Fruit fly (Drosophila melanogaster) whole organism, embryonic: ENCODE measurements around the gene CG14079.

Experiments used
- CG10209 ChIP-seq: fragments of 200-800 bp; sonication (Bioruptor generic); optimal IDR thresholded peaks from 3 replicates; lab custom pipeline; 2017; ENCODE audit warnings: missing biosample characterization, mild to moderate bottlenecking, missing genetic modification characterization, missing genetic modification reagents
- CG10274 ChIP-seq: fragments of 200-800 bp; sonication (Bioruptor generic); optimal IDR thresholded peaks from 3 replicates; lab custom pipeline; 2017; ENCODE audit warnings: missing biosample characterization, mild to moderate bottlenecking, missing genetic modification characterization
- CG11093 ChIP-seq: fragments of 200-800 bp; sonication (Bioruptor generic); IDR thresholded peaks from 3 replicates; pipeline ENCODE4 v1.3.6; 2022; ENCODE audit warnings: missing biosample characterization, missing genetic modification characterization
- CG11456 ChIP-seq: fragments of 200-800 bp; sonication (Bioruptor generic); IDR thresholded peaks from 3 replicates; pipeline ENCODE4 v1.3.6; 2022; ENCODE audit warnings: missing biosample characterization, missing genetic modification characterization
- CG12155 ChIP-seq: fragments of 200-800 bp; sonication (Bioruptor generic); optimal IDR thresholded peaks from 3 replicates; lab custom pipeline; 2016; ENCODE audit warnings: missing biosample characterization, missing genetic modification characterization
- CG13894 ChIP-seq: fragments of 200-800 bp; sonication (Bioruptor generic); optimal IDR thresholded peaks from 3 replicates; lab custom pipeline; 2018; ENCODE audit warnings: missing biosample characterization, mild to moderate bottlenecking, missing genetic modification characterization, moderate library complexity
- CG15269 ChIP-seq: fragments of 200-800 bp; sonication (Bioruptor generic); optimal IDR thresholded peaks from 2 replicates; lab custom pipeline; 2018; ENCODE audit warnings: missing biosample characterization, mild to moderate bottlenecking, missing genetic modification characterization, moderate library complexity
- CG1647 ChIP-seq: fragments of 200-800 bp; sonication (Bioruptor generic); optimal IDR thresholded peaks from 3 replicates; lab custom pipeline; 2016; ENCODE audit warnings: missing biosample characterization, missing genetic modification characterization
- CG18619 ChIP-seq: fragments of 200-800 bp; sonication (Bioruptor generic); optimal IDR thresholded peaks from 3 replicates; lab custom pipeline; 2017; ENCODE audit warnings: missing biosample characterization, mild to moderate bottlenecking, missing genetic modification characterization
- CG2712 ChIP-seq: fragments of 200-800 bp; optimal IDR thresholded peaks from 3 replicates; lab custom pipeline; 2019; ENCODE audit warnings: missing biosample characterization, mild to moderate bottlenecking, missing genetic modification characterization, moderate library complexity
- CG7928 ChIP-seq: fragments of 200-800 bp; sonication (Bioruptor generic); optimal IDR thresholded peaks from 2 replicates; lab custom pipeline; 2017; ENCODE audit warnings: missing biosample characterization, mild to moderate bottlenecking, missing genetic modification characterization
- CG8478 ChIP-seq: fragments of >200 bp; optimal IDR thresholded peaks from 2 replicates; lab custom pipeline; 2018
- Deaf1 ChIP-seq: fragments of 200-800 bp; optimal IDR thresholded peaks from 3 replicates; lab custom pipeline; 2019; ENCODE audit warnings: missing biosample characterization, mild to moderate bottlenecking, missing genetic modification characterization, moderate library complexity
- HLH4C ChIP-seq: fragments of 200-800 bp; sonication (Bioruptor generic); IDR thresholded peaks from 3 replicates; pipeline ENCODE4 v1.3.6; 2022; ENCODE audit warnings: missing biosample characterization, missing genetic modification characterization; ENCODE audit not compliant: partially characterized antibody
- Kr ChIP-seq: fragments of 200-800 bp; sonication (Bioruptor generic); optimal IDR thresholded peaks from 2 replicates; lab custom pipeline; 2017; ENCODE audit warnings: missing biosample characterization, mild to moderate bottlenecking, missing genetic modification characterization
- Mes4 ChIP-seq: fragments of 200-800 bp; sonication (Bioruptor generic); optimal IDR thresholded peaks from 2 replicates; lab custom pipeline; 2016; ENCODE audit warnings: missing biosample characterization, missing genetic modification characterization
- NFAT ChIP-seq: fragments of 200-800 bp; sonication (Bioruptor generic); IDR thresholded peaks from 2 replicates; pipeline ENCODE4 v1.3.6; 2022; ENCODE audit warnings: missing biosample characterization, missing genetic modification characterization
- Neu2 ChIP-seq: fragments of 200-800 bp; sonication (Bioruptor generic); optimal IDR thresholded peaks from 3 replicates; lab custom pipeline; 2016; ENCODE audit warnings: missing biosample characterization, missing genetic modification characterization, borderline replicate concordance
- Nf-YC ChIP-seq: fragments of 200-800 bp; optimal IDR thresholded peaks from 3 replicates; lab custom pipeline; 2019; ENCODE audit warnings: missing biosample characterization, mild to moderate bottlenecking, missing genetic modification characterization, moderate library complexity
- Rfx ChIP-seq: fragments of 200-800 bp; sonication (Bioruptor generic); IDR thresholded peaks from 2 replicates; pipeline ENCODE4 v1.3.6; 2022; ENCODE audit warnings: missing biosample characterization, missing genetic modification characterization
- Scr ChIP-seq: fragments of 200-800 bp; sonication (Bioruptor generic); IDR thresholded peaks from 2 replicates; pipeline ENCODE4 v1.3.6; 2022; ENCODE audit warnings: missing biosample characterization, missing genetic modification characterization; ENCODE audit not compliant: partially characterized antibody
- Vsx1 ChIP-seq: fragments of 200-800 bp; sonication (Bioruptor generic); optimal IDR thresholded peaks from 2 replicates; lab custom pipeline; 2017; ENCODE audit warnings: missing biosample characterization, mild to moderate bottlenecking, missing genetic modification characterization, missing genetic modification reagents
- bbx ChIP-seq: fragments of 200-800 bp; sonication (Bioruptor generic); IDR thresholded peaks from 2 replicates; pipeline ENCODE4 v1.3.6; 2022; ENCODE audit warnings: missing biosample characterization, missing genetic modification characterization; ENCODE audit not compliant: partially characterized antibody
- cato ChIP-seq: fragments of 200-800 bp; sonication (Bioruptor generic); optimal IDR thresholded peaks from 2 replicates; lab custom pipeline; 2016; ENCODE audit warnings: missing biosample characterization, missing genetic modification characterization, borderline replicate concordance
- chif ChIP-seq, 2 experiments: fragments of 200-800 bp; sonication (Bioruptor generic); optimal IDR thresholded peaks; 3 replicates each; lab custom pipeline; 2016; ENCODE audit warnings: missing biosample characterization in 2 of 2, missing genetic modification characterization in 2 of 2
- chinmo ChIP-seq: fragments of 200-800 bp; sonication (Bioruptor generic); IDR thresholded peaks from 4 replicates; pipeline ENCODE4 v1.3.6; 2022; ENCODE audit warnings: missing biosample characterization, missing genetic modification characterization; ENCODE audit not compliant: partially characterized antibody
- ci ChIP-seq: fragments of 200-800 bp; sonication (Bioruptor generic); IDR thresholded peaks from 3 replicates; pipeline ENCODE4 v1.3.6; 2022; ENCODE audit warnings: missing biosample characterization, missing genetic modification characterization
- croc ChIP-seq: fragments of 200-800 bp; sonication (Bioruptor generic); conservative IDR thresholded peaks from 3 replicates; pipeline ENCODE4 v1.3.6; 2022; ENCODE audit warnings: missing biosample characterization, missing genetic modification characterization
- cwo ChIP-seq: fragments of 200-800 bp; sonication (Bioruptor generic); optimal IDR thresholded peaks from 3 replicates; lab custom pipeline; 2017; ENCODE audit warnings: missing biosample characterization, missing genetic modification characterization, mild to moderate bottlenecking, moderate library complexity, missing genetic modification reagents
- dan ChIP-seq: fragments of 200-800 bp; sonication (Bioruptor generic); IDR thresholded peaks from 2 replicates; pipeline ENCODE4 v1.3.6; 2022; ENCODE audit warnings: missing biosample characterization, missing genetic modification characterization
- disco-r ChIP-seq: fragments of 200-800 bp; sonication (Bioruptor generic); optimal IDR thresholded peaks from 2 replicates; lab custom pipeline; 2016; ENCODE audit warnings: missing biosample characterization, missing genetic modification characterization
- emc ChIP-seq: fragments of 200-800 bp; sonication (Bioruptor generic); optimal IDR thresholded peaks from 2 replicates; lab custom pipeline; 2016; ENCODE audit warnings: missing biosample characterization, missing genetic modification characterization
- fd64A ChIP-seq: fragments of 200-800 bp; sonication (Bioruptor generic); optimal IDR thresholded peaks from 3 replicates; lab custom pipeline; 2018; ENCODE audit warnings: missing biosample characterization, mild to moderate bottlenecking, missing genetic modification characterization
- gfzf ChIP-seq: fragments of 200-800 bp; sonication (Bioruptor generic); optimal IDR thresholded peaks from 2 replicates; lab custom pipeline; 2016; ENCODE audit warnings: missing biosample characterization, mild to moderate bottlenecking, missing genetic modification characterization, moderate library complexity
- hb ChIP-seq: fragments of 200-800 bp; sonication (Bioruptor generic); IDR thresholded peaks from 3 replicates; pipeline ENCODE4 v1.3.6; 2022; ENCODE audit warnings: missing biosample characterization, missing genetic modification characterization; ENCODE audit not compliant: partially characterized antibody
- lilli ChIP-seq: fragments of 200-800 bp; sonication (Bioruptor generic); optimal IDR thresholded peaks from 3 replicates; lab custom pipeline; 2016; ENCODE audit warnings: missing biosample characterization, missing genetic modification characterization
- lov ChIP-seq, 2 experiments: fragments of 200-800 bp in 1 of 2; fragments of >200 bp in 1 of 2; sonication (Bioruptor generic) in 1 of 2; IDR thresholded peaks in 1 of 2; optimal IDR thresholded peaks in 1 of 2; 2 replicates in 1 of 2; 3 replicates in 1 of 2; pipeline versions ENCODE4 v1.3.6 to Lab custom; 2017 to 2022; ENCODE audit warnings: missing biosample characterization in 1 of 2, missing genetic modification characterization in 1 of 2
- mirr ChIP-seq: fragments of 200-800 bp; sonication (Bioruptor generic); optimal IDR thresholded peaks from 3 replicates; lab custom pipeline; 2018; ENCODE audit warnings: missing biosample characterization, mild to moderate bottlenecking, missing genetic modification characterization
- phol ChIP-seq: fragments of 200-800 bp; sonication (Bioruptor generic); optimal IDR thresholded peaks from 3 replicates; lab custom pipeline; 2018; ENCODE audit warnings: missing biosample characterization, mild to moderate bottlenecking, missing genetic modification characterization, moderate library complexity
- pnt ChIP-seq: fragments of 200-800 bp; sonication (Bioruptor generic); optimal IDR thresholded peaks from 3 replicates; lab custom pipeline; 2016; ENCODE audit warnings: missing biosample characterization, missing genetic modification characterization
- prd ChIP-seq, 3 experiments: fragments of >200 bp in 2 of 3; fragments of 200-800 bp in 1 of 3; sonication (Bioruptor generic) in 1 of 3; optimal IDR thresholded peaks in 2 of 3; IDR thresholded peaks in 1 of 3; 2 replicates in 2 of 3; 3 replicates in 1 of 3; pipeline versions ENCODE4 v1.3.6 to Lab custom; 2017 to 2022; ENCODE audit warnings: missing biosample characterization in 1 of 3, missing genetic modification characterization in 1 of 3
- scrt ChIP-seq: fragments of 200-800 bp; sonication (Bioruptor generic); optimal IDR thresholded peaks from 2 replicates; lab custom pipeline; 2018; ENCODE audit warnings: missing biosample characterization, mild to moderate bottlenecking, missing genetic modification characterization, moderate library complexity
- sd ChIP-seq: fragments of 200-800 bp; sonication (Bioruptor generic); optimal IDR thresholded peaks from 3 replicates; lab custom pipeline; 2018; ENCODE audit warnings: missing biosample characterization, mild to moderate bottlenecking, missing genetic modification characterization, moderate library complexity
- shn ChIP-seq: fragments of 200-800 bp; sonication (Bioruptor generic); optimal IDR thresholded peaks from 3 replicates; lab custom pipeline; 2016; ENCODE audit warnings: missing biosample characterization, missing genetic modification characterization
- sqz ChIP-seq: fragments of 200-800 bp; sonication (Bioruptor generic); optimal IDR thresholded peaks from 3 replicates; lab custom pipeline; 2018; ENCODE audit warnings: missing biosample characterization, mild to moderate bottlenecking, missing genetic modification characterization

CG14079 gene

dm6 chr3L:19138925-19139503 is 41.2 kb downstream of the CG14079 start, which contains the start of gene CG14082:
Gene CG14082, minus strand, starts transcription at chr3L:19138975.
- TF ChIP-seq Nf-YC (tag; lab: Kevin White, UChicago) (peak; percentile 31), Rfx (GFP tag; lab: Robert Waterston, UW) (peak; percentile 39; the same call in 1 of the 2 replicates), scrt (GFP tag; lab: Kevin White, UChicago) (peak; percentile 91), Deaf1 (peak; percentile 82), CG11093 (GFP tag; lab: Robert Waterston, UW) (no peak), gfzf (GFP tag; lab: Kevin White, UChicago) (no peak), chinmo (GFP tag; lab: Robert Waterston, UW) (0 out of 4 replicates have a peak, but pooled peaks have one; percentile 24), CG13894 (peak; percentile 36), fd64A (no peak), cwo (GFP tag; lab: Kevin White, UChicago) (peak; percentile 85)

- TF ChIP-seq emc (GFP tag; lab: Kevin White, UChicago) (no peak), CG18619 (GFP tag; lab: Kevin White, UChicago) (no peak), CG1647 (GFP tag; lab: Kevin White, UChicago) (no peak), Mes4 (no peak), disco-r (GFP tag; lab: Kevin White, UChicago) (no peak), CG12155 (peak; percentile 8), CG10274 (GFP tag; lab: Kevin White, UChicago) (no peak), bbx (GFP tag; lab: Robert Waterston, UW) (no peak), CG8478 (lab: Kevin White, UChicago) (peak; percentile 92), shn (GFP tag; lab: Kevin White, UChicago) (no peak), sqz (GFP tag; lab: Kevin White, UChicago) (no peak), Neu2 (GFP tag; lab: Kevin White, UChicago) (no peak), sd (no peak), Kr (GFP tag; lab: Kevin White, UChicago) (no peak), Vsx1 (GFP tag; lab: Kevin White, UChicago) (peak; percentile 96), HLH4C (GFP tag; lab: Robert Waterston, UW) (no peak), CG7928 (GFP tag; lab: Kevin White, UChicago) (no peak), CG2712 (tag; lab: Kevin White, UChicago) (peak; percentile 17), CG11456 (GFP tag; lab: Robert Waterston, UW) (no peak), NFAT (GFP tag; lab: Robert Waterston, UW) (no peak), dan (GFP tag; lab: Robert Waterston, UW) (no peak), CG10209 (GFP tag; lab: Kevin White, UChicago) (no peak), prd (optimal IDR thresholded peaks at IDR 0.05; lab: Kevin White, UChicago) (no peak), prd (GFP tag; IDR thresholded peaks at IDR 0.05; lab: Robert Waterston, UW) (no peak), cato (GFP tag; lab: Kevin White, UChicago) (no peak), chif (GFP tag; optimal IDR thresholded peaks at IDR 0.05; lab: Kevin White, UChicago) (peak in 1 of 2 experiments; percentile 10), lilli (GFP tag; lab: Kevin White, UChicago) (no peak), Scr (GFP tag; lab: Robert Waterston, UW) (no peak), croc (GFP tag; lab: Robert Waterston, UW) (no peak), phol (peak; percentile 40), ci (no peak; the same call in 1 of the 3 replicates), lov (optimal IDR thresholded peaks at IDR 0.05; lab: Kevin White, UChicago) (no peak), lov (GFP tag; IDR thresholded peaks at IDR 0.05; lab: Robert Waterston, UW) (no peak), hb (GFP tag; lab: Robert Waterston, UW) (no peak), CG15269 (tag; lab: Kevin White, UChicago) (no peak), mirr (GFP tag; lab: Kevin White, UChicago) (no peak), pnt (no peak)
Observed at dm6 chr3L:19140084-19141011, 42.5 kb downstream of the CG14079 start.
